Fruit fly (Drosophila melanogaster): ENCODE results near the gene CG7530.

DNA sequence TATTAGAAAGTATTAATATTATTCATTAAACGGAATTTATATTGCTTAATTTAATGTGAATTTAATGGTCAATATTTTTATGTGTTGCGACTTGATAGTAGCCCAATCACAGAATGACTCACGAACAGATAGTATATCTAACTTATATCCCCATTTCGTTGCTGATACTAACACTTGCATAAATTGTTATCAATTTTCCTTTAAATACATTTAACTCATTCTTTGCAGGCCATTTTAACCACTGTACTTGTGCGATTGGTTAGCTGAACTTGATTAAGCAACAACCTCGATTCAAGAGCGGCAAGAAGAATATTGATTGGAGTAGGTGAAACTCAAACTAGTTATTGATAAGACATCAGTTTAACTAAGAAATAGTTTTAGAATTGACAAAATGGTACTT lies 35.6 kb downstream of the CG7530 start:
- TF ChIP-seq sv (GFP tag; optimal IDR thresholded peaks at IDR 0.05) (no peak), Dfd (GFP tag; optimal IDR thresholded peaks at IDR 0.05) (no peak), Hr78 (GFP tag; optimal IDR thresholded peaks at IDR 0.05) (no peak), psq (GFP tag; optimal IDR thresholded peaks at IDR 0.05) (no peak), Mio (GFP tag; optimal IDR thresholded peaks at IDR 0.05) (no peak)
